Worm (Caenorhabditis elegans): Measurements from ENCODE around the gene pph-1.
A peak's percentile ranks its signal among the peaks of the same experiment; 100 is the strongest.

Gene pph-1

ce11 chrV:10682122-10682521 is 20.2 kb upstream of the pph-1 start, which contains the start of gene gsp-1:
Gene gsp-1 (plus strand): TSS chrV:10682422.
- TF ChIP-seq ceh-16 (tag; optimal IDR thresholded peaks at IDR 0.05): no peak
- TF ChIP-seq sma-3 (GFP tag; optimal IDR thresholded peaks at IDR 0.05): no peak
- no peak for TF ChIP-seq unc-62 (GFP tag; optimal IDR thresholded peaks at IDR 0.05)
- no peak for TF ChIP-seq nhr-10 (tag; optimal IDR thresholded peaks at IDR 0.05)
- TF ChIP-seq mdl-1 (tag; optimal IDR thresholded peaks at IDR 0.05): no peak
- no peak for TF ChIP-seq C34F6.9 (tag; optimal IDR thresholded peaks at IDR 0.05)
- TF ChIP-seq unc-39 (tag; optimal IDR thresholded peaks at IDR 0.05): no peak
- no peak for TF ChIP-seq nhr-23 (tag; optimal IDR thresholded peaks at IDR 0.05)
- no peak for TF ChIP-seq nhr-237 (tag; optimal IDR thresholded peaks at IDR 0.05)
- no peak for TF ChIP-seq gmeb-1 (tag; optimal IDR thresholded peaks at IDR 0.05)
- TF ChIP-seq sma-9 (GFP tag; optimal IDR thresholded peaks at IDR 0.05): no peak
- TF ChIP-seq sma-9 (tag; optimal IDR thresholded peaks at IDR 0.05): no peak
- no peak for TF ChIP-seq crh-2 (tag; optimal IDR thresholded peaks at IDR 0.05)
- TF ChIP-seq R02D3.7 (tag; optimal IDR thresholded peaks at IDR 0.05): no peak
- no peak for TF ChIP-seq alr-1 (tag; optimal IDR thresholded peaks at IDR 0.05)
- TF ChIP-seq peb-1 (tag; optimal IDR thresholded peaks at IDR 0.05): no peak
- no peak for TF ChIP-seq elt-1 (tag; optimal IDR thresholded peaks at IDR 0.05)
- no peak for TF ChIP-seq dmd-4 (tag; optimal IDR thresholded peaks at IDR 0.05)
- no peak for TF ChIP-seq ztf-1 (GFP tag; conservative IDR thresholded peaks at IDR 0.05)
- TF ChIP-seq mbf-1 (tag; optimal IDR thresholded peaks at IDR 0.05): no peak
- TF ChIP-seq sem-4 (tag; optimal IDR thresholded peaks at IDR 0.05): no peak

DNA sequence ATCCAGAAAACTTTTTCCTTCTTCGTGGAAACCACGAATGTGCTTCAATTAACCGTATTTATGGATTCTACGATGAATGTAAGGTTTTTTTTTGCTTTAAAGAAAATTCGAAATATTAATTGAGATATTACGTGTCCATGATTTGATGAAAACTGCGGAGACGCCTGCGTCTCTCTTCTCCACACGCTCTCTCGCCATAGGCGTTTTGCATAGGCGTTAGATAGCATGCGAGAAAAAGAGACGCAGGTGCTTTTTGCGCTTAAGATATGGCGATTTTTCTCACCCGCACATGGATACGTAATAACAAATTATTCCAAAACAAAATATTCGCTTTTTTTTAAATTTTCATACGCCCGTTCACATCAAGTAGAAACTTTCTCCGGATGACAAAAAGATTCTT is 18.9 kb upstream of the pph-1 start:
- no peak for TF ChIP-seq unc-55 (GFP tag; optimal IDR thresholded peaks at IDR 0.05)
- TF ChIP-seq ceh-16 (tag; optimal IDR thresholded peaks at IDR 0.05): no peak
- no peak for TF ChIP-seq gmeb-1 (tag; optimal IDR thresholded peaks at IDR 0.05)
- TF ChIP-seq sma-9 (GFP tag; optimal IDR thresholded peaks at IDR 0.05): no peak
- TF ChIP-seq sma-9 (tag; optimal IDR thresholded peaks at IDR 0.05): no peak
- TF ChIP-seq crh-2 (tag; optimal IDR thresholded peaks at IDR 0.05): no peak
- no peak for TF ChIP-seq aly-2 (tag; optimal IDR thresholded peaks at IDR 0.05)
- no peak for TF ChIP-seq ztf-4 (tag; optimal IDR thresholded peaks at IDR 0.05)
- no peak for TF ChIP-seq elt-3 (tag; optimal IDR thresholded peaks at IDR 0.05)
- no peak for TF ChIP-seq nhr-129 (tag; optimal IDR thresholded peaks at IDR 0.05)
- TF ChIP-seq snpc-4 (tag; optimal IDR thresholded peaks at IDR 0.05): no peak
- no peak for TF ChIP-seq ceh-82 (tag; optimal IDR thresholded peaks at IDR 0.05)
- TF ChIP-seq zag-1 (tag; optimal IDR thresholded peaks at IDR 0.05): no peak
- no peak for TF ChIP-seq R02D3.7 (tag; optimal IDR thresholded peaks at IDR 0.05)
- no peak for TF ChIP-seq lsy-2 (tag; optimal IDR thresholded peaks at IDR 0.05)
- TF ChIP-seq mdl-1 (tag; optimal IDR thresholded peaks at IDR 0.05): no peak
- TF ChIP-seq blmp-1 (tag; optimal IDR thresholded peaks at IDR 0.05; ENCODE audit: insufficient read depth): no peak
- no peak for TF ChIP-seq unc-62 (GFP tag; optimal IDR thresholded peaks at IDR 0.05)
- no peak for TF ChIP-seq lin-39 (tag; optimal IDR thresholded peaks at IDR 0.05)
- TF ChIP-seq mab-5 (tag; optimal IDR thresholded peaks at IDR 0.05): no peak
- no peak for TF ChIP-seq nhr-25 (tag; optimal IDR thresholded peaks at IDR 0.05)

ce11 chrV:10684748-10685147 is 17.6 kb upstream of the pph-1 start:
- TF ChIP-seq ztf-4 (tag; optimal IDR thresholded peaks at IDR 0.05) (no peak), unc-39 (tag; optimal IDR thresholded peaks at IDR 0.05) (no peak), nhr-129 (tag; optimal IDR thresholded peaks at IDR 0.05) (no peak), F13H6.1 (tag; optimal IDR thresholded peaks at IDR 0.05) (no peak), ZK546.5 (tag; optimal IDR thresholded peaks at IDR 0.05) (no peak), ztf-11 (tag; optimal IDR thresholded peaks at IDR 0.05) (no peak), C34F6.9 (tag; optimal IDR thresholded peaks at IDR 0.05) (no peak), R02D3.7 (tag; optimal IDR thresholded peaks at IDR 0.05) (no peak), nhr-25 (tag; optimal IDR thresholded peaks at IDR 0.05) (no peak), lin-39 (tag; optimal IDR thresholded peaks at IDR 0.05) (no peak), ceh-16 (tag; optimal IDR thresholded peaks at IDR 0.05) (no peak), nhr-237 (tag; optimal IDR thresholded peaks at IDR 0.05) (no peak), elt-1 (tag; optimal IDR thresholded peaks at IDR 0.05) (no peak), nhr-10 (tag; optimal IDR thresholded peaks at IDR 0.05) (no peak), fos-1 (tag; optimal IDR thresholded peaks at IDR 0.05) (no peak), mbf-1 (tag; optimal IDR thresholded peaks at IDR 0.05) (no peak), sma-9 (GFP tag; optimal IDR thresholded peaks at IDR 0.05) (no peak), sma-9 (tag; optimal IDR thresholded peaks at IDR 0.05) (no peak)

- TF ChIP-seq F13H6.1 (tag; optimal IDR thresholded peaks at IDR 0.05): peak; percentile 16
- no peak for TF ChIP-seq nhr-12 (tag; optimal IDR thresholded peaks at IDR 0.05)
Measured at ce11 chrV:10687601-10688000, 14.7 kb upstream of the pph-1 start, which contains the start of gene F29F11.20. Gene F29F11.20 (plus strand): TSS chrV:10687901.
